Worm (Caenorhabditis elegans): Measurements from ENCODE around the gene imph-1.

ce11 chrIII:4552872-4553271 is 544 bp upstream of the imph-1 start:
- no peak for TF ChIP-seq attf-5 (GFP tag; optimal IDR thresholded peaks at IDR 0.05)
- no peak for TF ChIP-seq lin-35 (GFP tag; optimal IDR thresholded peaks at IDR 0.05)
- no peak for TF ChIP-seq hrde-1 (tag; optimal IDR thresholded peaks at IDR 0.05; ENCODE audit: borderline replicate concordance)
- no peak for TF ChIP-seq snpc-4 (GFP tag; optimal IDR thresholded peaks at IDR 0.05)
- no peak for TF ChIP-seq snpc-4 (tag; optimal IDR thresholded peaks at IDR 0.05)
- no peak for TF ChIP-seq nhr-179 (tag; optimal IDR thresholded peaks at IDR 0.05)
- TF ChIP-seq tbx-9 (tag; optimal IDR thresholded peaks at IDR 0.05; ENCODE audit: borderline replicate concordance) = no peak

Data from whole organism, young adult.